Worm (Caenorhabditis elegans) whole organism, L4 larva: ENCODE data around the gene ZK742.3.

Experiments
- daf-16 ChIP-seq, 3 experiments: sonication (generic microtip); optimal IDR thresholded peaks; 2 replicates each; lab custom pipeline; 2016 to 2017; ENCODE audit warnings: missing genetic modification characterization in 3 of 3, missing genetic modification reagents in 3 of 3, mild to moderate bottlenecking in 2 of 3, missing compliant biosample characterization in 2 of 3, missing biosample characterization in 1 of 3, moderate library complexity in 1 of 3
- dpl-1 ChIP-seq: fragments of 150-350 bp; optimal IDR thresholded peaks from 2 replicates; lab custom pipeline; 2014; ENCODE audit warnings: missing biosample characterization, missing genetic modification reagents, missing genetic modification characterization
- fkh-10 ChIP-seq: fragments of 150-350 bp; optimal IDR thresholded peaks from 2 replicates; lab custom pipeline; 2014; ENCODE audit warnings: missing biosample characterization, missing genetic modification reagents, missing genetic modification characterization
- nhr-28 ChIP-seq: fragments of 150-350 bp; optimal IDR thresholded peaks from 2 replicates; lab custom pipeline; 2014; ENCODE audit warnings: missing biosample characterization, missing genetic modification characterization
- pha-4 ChIP-seq, 2 experiments: fragments of 150-350 bp in 1 of 2; fragments of 200-800 bp in 1 of 2; sonication (Bioruptor generic) in 1 of 2; IDR thresholded peaks in 1 of 2; optimal IDR thresholded peaks in 1 of 2; 2 replicates each; pipeline versions ENCODE4 v1.3.6 to Lab custom; 2014 to 2022; ENCODE audit warnings: missing genetic modification characterization in 2 of 2, missing genetic modification reagents in 2 of 2, missing biosample characterization in 1 of 2, missing compliant biosample characterization in 1 of 2

- TF ChIP-seq daf-16 (GFP tag; optimal IDR thresholded peaks at IDR 0.05; lab: Kevin White, UChicago) (no peak), daf-16 (tag; optimal IDR thresholded peaks at IDR 0.05; lab: Kevin White, UChicago) (no peak), nhr-28 (tag; lab: Kevin White, UChicago) (no peak), fkh-10 (GFP tag; lab: Kevin White, UChicago) (no peak), dpl-1 (GFP tag; lab: Kevin White, UChicago) (no peak), pha-4 (GFP tag; IDR thresholded peaks at IDR 0.05; lab: Robert Waterston, UW) (no peak), pha-4 (tag; optimal IDR thresholded peaks at IDR 0.05; lab: Kevin White, UChicago) (no peak)
These were observed 42.4 kb upstream of the ZK742.3 start for ce11 chrV:7852078-7852477.
